Fruit fly (Drosophila melanogaster) Kc167 (cell line): ENCODE measurements around the gene FeCH.

Experiments used
- Myc ChIP-seq: fragments of >200 bp; optimal IDR thresholded peaks from 2 replicates; lab custom pipeline; 2017; ENCODE audit warnings: missing external identifiers
- Sin3A ChIP-seq: fragments of >200 bp; optimal IDR thresholded peaks from 2 replicates; lab custom pipeline; 2018; ENCODE audit warnings: missing external identifiers
- h ChIP-seq: fragments of >200 bp; optimal IDR thresholded peaks from 3 replicates; lab custom pipeline; 2018; ENCODE audit warnings: missing external identifiers
- insv ChIP-seq: fragments of >200 bp; optimal IDR thresholded peaks from 3 replicates; lab custom pipeline; 2018; ENCODE audit warnings: missing external identifiers
- psq ChIP-seq: fragments of >200 bp; optimal IDR thresholded peaks from 2 replicates; lab custom pipeline; 2017; ENCODE audit warnings: missing external identifiers
- ttk ChIP-seq: sonication (Bioruptor generic); optimal IDR thresholded peaks from 2 replicates; lab custom pipeline; 2017; ENCODE audit warnings: missing external identifiers

The FeCH gene

DNA sequence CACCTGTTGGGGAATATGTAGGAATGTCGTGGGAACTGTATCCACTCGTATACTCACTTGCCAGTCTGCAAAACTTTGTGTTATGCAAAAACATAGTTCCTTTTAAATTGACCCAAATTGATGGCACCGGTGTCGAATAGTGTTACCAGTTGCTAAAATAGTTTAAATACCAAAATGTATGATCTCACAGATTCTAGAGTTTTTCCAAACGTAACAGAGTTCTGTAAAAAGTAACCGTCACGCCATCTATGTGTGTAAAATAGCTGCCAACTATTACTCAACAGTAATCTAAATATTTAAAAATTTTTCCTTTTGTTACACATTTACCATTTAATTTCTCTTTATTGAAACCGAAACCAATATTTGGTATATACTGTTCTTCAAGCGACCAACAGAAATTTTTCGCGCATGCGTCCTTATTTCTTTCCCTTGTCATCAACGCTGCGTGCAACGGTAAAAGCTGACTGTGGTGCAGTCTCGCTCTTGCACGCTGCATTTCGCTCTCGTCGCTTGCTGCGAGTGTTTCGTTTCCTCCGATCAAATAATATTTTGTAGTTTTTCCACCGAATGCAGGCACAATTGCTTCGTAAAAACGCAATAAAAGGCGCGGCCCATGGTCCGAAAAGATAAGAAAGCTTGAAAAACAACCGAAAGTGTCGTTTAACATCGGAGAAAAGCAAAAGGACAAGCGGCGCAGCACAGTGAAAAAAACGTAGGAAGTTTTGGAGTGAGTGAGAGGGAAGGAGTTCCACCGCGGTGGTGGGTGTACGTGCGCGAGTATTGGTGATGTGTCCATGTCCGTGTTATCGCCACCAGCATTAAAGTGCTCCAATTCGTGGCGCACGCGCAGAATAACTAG, at the start of gene FeCH, which contains the start of gene RhoGAP100F:
Gene FeCH, minus strand, starts transcription at position 180 of the 859 bp plus-strand sequence.
Gene RhoGAP100F, plus strand, starts transcription at position 493 of the 859 bp plus-strand sequence.
- no peak for TF ChIP-seq Myc (lab: Kevin White, UChicago)
- no peak for TF ChIP-seq ttk (lab: Kevin White, UChicago)
- no peak for TF ChIP-seq insv (lab: Kevin White, UChicago)
- no peak for TF ChIP-seq Sin3A
- TF ChIP-seq psq (lab: Kevin White, UChicago), result no peak

DNA sequence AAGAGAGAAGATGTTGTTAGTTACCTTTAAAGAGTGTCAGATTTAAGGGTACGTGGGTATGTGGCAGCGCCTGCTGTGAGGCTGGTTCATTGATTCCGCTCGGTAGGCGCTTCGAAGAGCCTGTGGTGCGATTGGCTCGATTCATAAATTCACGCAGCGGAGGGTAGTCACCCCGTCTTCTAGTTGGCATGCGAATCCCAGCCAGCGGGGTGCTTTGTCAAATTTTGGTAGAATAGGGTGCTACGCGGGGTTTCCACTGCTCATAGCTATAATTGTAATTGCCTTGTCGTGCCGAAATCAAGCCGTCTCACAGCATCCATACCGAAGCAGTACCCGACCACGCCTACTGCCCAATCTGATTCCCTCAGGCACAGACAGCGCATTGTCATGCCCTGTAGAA, 40.1 kb upstream of the FeCH start:
- TF ChIP-seq Sin3A, result no peak
- TF ChIP-seq Myc (lab: Kevin White, UChicago), result no peak
- TF ChIP-seq psq (lab: Kevin White, UChicago), result no peak
- no peak for TF ChIP-seq insv (lab: Kevin White, UChicago)
- no peak for TF ChIP-seq ttk (lab: Kevin White, UChicago)
- TF ChIP-seq h (lab: Kevin White, UChicago), result no peak

DNA sequence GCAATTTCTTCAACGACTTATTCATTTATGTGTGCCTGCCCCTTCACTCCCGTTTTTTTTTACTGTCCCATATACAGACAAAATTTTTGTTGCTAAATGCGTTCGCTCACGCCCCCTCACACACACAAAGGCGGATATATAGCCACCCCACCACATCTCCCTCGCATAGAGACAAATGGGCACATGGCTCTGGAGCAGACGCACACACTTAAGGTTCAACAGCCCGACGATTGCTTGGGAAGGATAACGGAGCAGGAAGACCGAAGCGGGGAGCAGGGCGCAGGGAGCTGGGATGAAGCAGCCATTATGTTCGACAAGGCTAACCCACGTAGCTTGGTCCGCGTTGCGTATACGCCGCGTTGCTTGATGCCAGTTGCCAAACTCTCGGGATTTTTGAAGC, 14.3 kb upstream of the FeCH start:
- TF ChIP-seq ttk (lab: Kevin White, UChicago) (no peak), insv (lab: Kevin White, UChicago) (no peak), psq (lab: Kevin White, UChicago) (no peak), Sin3A (no peak), h (lab: Kevin White, UChicago) (no peak), Myc (lab: Kevin White, UChicago) (no peak)

DNA sequence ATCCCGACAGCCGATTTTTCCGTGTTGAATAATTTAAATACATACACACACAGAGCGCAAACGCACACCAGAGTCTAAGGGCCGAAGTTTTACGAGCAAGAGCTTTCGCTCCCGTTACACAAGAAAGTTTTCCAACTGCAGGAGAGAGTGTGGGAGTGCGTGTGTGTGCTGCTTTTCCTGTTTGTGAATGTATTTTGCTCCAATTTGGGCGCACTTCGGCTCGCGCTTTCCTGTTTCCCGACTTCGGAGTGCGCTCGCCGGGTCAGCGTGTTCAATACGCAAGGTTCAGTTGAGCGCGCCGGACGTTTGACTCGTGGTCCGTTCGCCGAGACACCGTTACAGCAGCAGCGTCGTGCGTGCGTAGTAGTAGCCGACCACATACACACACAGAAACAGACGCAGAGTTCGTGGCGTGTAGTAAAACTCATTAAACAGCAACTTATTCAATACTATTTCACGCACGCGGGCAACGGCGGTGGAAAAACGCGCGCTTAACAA, 13.5 kb upstream of the FeCH start:
- TF ChIP-seq h (lab: Kevin White, UChicago), result no peak
- no peak for TF ChIP-seq ttk (lab: Kevin White, UChicago)
- no peak for TF ChIP-seq Sin3A
- TF ChIP-seq Myc (lab: Kevin White, UChicago), result no peak
- TF ChIP-seq psq (lab: Kevin White, UChicago), result no peak
- TF ChIP-seq insv (lab: Kevin White, UChicago), result no peak

DNA sequence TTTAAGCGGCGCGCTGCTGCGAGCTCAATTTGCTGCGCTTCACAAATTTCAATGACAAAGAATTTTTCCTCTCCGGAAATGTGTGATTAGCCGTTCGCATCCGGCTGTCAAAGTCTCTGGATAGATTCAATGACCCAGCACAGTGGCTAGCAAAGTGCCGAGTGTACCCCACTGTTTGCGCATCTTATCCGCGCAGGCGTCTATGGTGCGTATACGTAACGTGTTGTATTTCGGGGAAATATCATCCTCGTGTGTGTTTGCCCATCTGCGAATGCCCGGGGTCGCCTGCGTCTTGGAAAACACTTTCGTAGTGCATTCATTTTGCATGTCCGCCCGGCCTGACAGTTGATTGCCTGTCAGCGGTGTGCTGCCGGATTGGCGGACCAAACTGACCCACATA, 12.1 kb upstream of the FeCH start:
- TF ChIP-seq h (lab: Kevin White, UChicago) (no peak), Sin3A (no peak), psq (lab: Kevin White, UChicago) (no peak), ttk (lab: Kevin White, UChicago) (no peak), insv (lab: Kevin White, UChicago) (no peak), Myc (lab: Kevin White, UChicago) (no peak)

DNA sequence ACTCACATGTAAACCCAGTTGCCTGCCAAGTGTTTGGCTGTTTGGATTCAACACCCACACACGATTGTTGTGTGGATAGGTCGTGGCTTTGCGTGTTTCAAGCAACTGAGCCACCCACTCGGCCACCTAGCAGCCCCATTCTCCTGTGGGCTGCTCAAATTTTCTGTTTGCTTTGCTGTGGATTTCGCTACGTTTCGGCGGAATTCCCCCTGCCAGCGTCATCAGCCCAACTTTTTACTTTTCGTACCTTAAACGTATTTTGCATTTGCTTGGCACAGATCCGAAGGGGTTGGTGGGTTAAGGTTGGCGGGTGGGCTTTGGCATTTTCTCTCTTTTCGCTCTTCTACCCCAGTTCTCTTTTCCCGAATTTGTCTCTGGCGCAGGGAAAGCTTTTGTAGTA, 10.4 kb upstream of the FeCH start:
- TF ChIP-seq h (lab: Kevin White, UChicago), result no peak
- no peak for TF ChIP-seq Myc (lab: Kevin White, UChicago)
- TF ChIP-seq insv (lab: Kevin White, UChicago), result no peak
- TF ChIP-seq psq (lab: Kevin White, UChicago), result no peak
- no peak for TF ChIP-seq ttk (lab: Kevin White, UChicago)
- TF ChIP-seq Sin3A, result no peak

DNA sequence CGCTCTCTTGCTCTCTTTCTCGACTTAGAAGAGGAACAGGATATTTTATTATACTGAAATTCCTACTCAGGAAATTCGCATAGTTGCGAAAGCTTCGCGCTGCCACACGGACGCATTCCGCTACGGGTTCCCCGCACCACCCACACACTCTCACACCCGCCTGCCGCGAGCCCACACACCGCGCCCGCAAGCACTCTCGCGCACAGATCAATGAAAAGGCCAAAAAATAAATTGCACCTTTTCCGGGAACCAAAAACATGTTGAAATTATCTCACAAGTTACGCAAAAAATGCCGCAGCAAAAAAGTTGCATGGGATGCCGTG, 841 bp upstream of the FeCH start:
- TF ChIP-seq Myc (lab: Kevin White, UChicago) (no peak), insv (lab: Kevin White, UChicago) (no peak), ttk (lab: Kevin White, UChicago) (no peak), h (lab: Kevin White, UChicago) (no peak), Sin3A (no peak), psq (lab: Kevin White, UChicago) (no peak)

DNA sequence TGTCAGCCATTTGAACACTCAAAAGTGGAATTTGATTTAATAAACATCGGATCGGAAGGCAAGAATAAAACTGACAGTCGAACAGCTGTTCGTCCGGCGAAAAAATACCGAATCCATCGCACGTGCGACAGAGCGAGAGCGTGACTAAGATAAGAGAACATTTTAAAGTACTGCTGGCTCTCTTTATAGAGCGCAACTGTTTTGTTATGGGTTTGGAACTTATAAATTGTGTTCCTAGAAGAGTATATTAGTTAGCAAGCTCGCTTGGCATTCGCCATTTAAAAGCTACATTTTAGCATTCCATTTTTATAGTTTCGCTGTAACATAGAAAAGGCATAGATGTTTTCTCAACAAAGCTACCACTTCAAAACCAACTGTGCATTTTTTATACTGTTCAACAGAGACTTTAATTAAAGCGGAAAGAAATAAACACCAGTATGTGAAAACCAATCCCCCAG, 2.0 kb downstream of the FeCH start, which contains the start of gene Rift:
Gene Rift, minus strand, starts transcription at position 114 of the 458 bp plus-strand sequence.
- TF ChIP-seq psq (lab: Kevin White, UChicago) (no peak), ttk (lab: Kevin White, UChicago) (no peak), insv (lab: Kevin White, UChicago) (no peak), Myc (lab: Kevin White, UChicago) (no peak), Sin3A (no peak), h (lab: Kevin White, UChicago) (no peak)

DNA sequence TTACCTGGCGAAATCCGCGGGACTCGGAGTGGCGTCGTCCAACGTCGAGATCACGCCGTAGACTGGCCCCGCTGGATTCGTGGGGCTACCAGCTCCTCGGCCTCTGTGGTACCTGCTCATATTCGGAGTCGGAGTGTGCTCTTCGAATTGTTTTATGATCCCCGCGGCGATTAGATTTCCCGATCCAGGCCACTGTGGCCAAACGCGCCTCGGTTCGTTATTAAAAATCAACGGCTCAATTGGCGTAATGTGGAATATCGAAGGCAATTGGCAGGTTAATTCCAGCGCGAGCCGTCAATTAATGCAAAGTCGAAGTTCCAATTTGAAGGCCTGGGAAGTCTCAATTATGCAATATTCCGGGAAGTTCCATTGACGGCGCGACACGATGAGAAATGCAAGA, 2.5 kb downstream of the FeCH start:
- TF ChIP-seq h (lab: Kevin White, UChicago) (no peak), psq (lab: Kevin White, UChicago) (no peak), insv (lab: Kevin White, UChicago) (no peak), Myc (lab: Kevin White, UChicago) (no peak), Sin3A (no peak), ttk (lab: Kevin White, UChicago) (no peak)

DNA sequence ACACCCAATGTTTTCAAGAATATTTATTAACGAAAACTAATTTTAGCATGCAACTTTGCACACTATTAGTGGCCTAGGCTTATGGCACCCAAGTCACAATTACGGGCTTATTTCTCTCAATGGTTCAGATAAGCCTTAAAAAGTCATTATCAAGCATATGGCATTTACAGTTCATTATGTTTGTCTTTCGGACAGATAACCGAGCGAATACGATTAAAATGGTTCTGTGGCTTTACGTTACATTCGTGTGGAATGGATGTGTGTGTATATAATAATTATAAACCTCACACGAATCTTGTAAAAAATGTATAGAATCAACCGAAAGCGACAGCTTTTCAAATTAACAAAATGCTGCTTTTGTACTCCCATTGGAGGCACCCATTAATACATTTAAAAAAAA, 3.5 kb downstream of the FeCH start:
- TF ChIP-seq ttk (lab: Kevin White, UChicago) (no peak), h (lab: Kevin White, UChicago) (no peak), psq (lab: Kevin White, UChicago) (no peak), Sin3A (no peak), insv (lab: Kevin White, UChicago) (no peak), Myc (lab: Kevin White, UChicago) (no peak)

DNA sequence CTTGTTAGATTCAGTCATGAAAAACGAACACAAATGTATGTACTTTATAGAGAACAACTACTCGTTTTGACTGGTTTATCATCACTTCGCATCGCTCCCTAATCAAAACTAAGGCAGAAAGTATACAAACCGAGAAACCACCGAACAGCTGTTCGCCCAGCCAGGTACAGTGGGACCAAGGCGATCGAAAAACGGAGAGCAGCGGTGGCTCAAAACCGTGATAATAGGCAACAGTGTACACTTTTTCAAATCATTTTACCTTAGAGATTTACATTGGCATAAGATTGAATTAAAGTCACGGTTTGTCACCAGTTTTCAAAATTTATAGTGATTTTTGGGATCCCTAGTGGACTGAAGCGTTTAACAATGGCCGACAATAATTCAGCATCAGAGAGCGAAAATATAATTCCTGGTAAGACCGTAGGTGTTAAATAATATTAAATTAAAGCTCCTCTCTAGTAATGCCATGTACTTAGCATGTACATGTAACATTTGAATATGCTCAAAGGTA, 6.8 kb downstream of the FeCH start, which contains the start of the genes CG42233 and CG1971:
Gene CG42233, minus strand, starts transcription at position 51 of the 511 bp plus-strand sequence.
Gene CG1971, plus strand, starts transcription at position 241 of the 511 bp plus-strand sequence.
- TF ChIP-seq psq (lab: Kevin White, UChicago) (no peak), h (lab: Kevin White, UChicago) (no peak), ttk (lab: Kevin White, UChicago) (no peak), Myc (lab: Kevin White, UChicago) (no peak), insv (lab: Kevin White, UChicago) (no peak), Sin3A (no peak)
